Worm (Caenorhabditis elegans): ENCODE data around the gene D1044.1.

- TF ChIP-seq nhr-237 (tag; optimal IDR thresholded peaks at IDR 0.05) (no peak), elt-1 (tag; optimal IDR thresholded peaks at IDR 0.05; ENCODE audit: borderline replicate concordance, insufficient read depth) (no peak), pha-4 (tag; optimal IDR thresholded peaks at IDR 0.05) (no peak), snpc-4 (tag; optimal IDR thresholded peaks at IDR 0.05) (no peak), unc-39 (tag; optimal IDR thresholded peaks at IDR 0.05) (no peak), nhr-76 (tag; optimal IDR thresholded peaks at IDR 0.05) (no peak), nhr-2 (tag; optimal IDR thresholded peaks at IDR 0.05) (no peak), zip-8 (tag; optimal IDR thresholded peaks at IDR 0.05) (no peak), nhr-28 (tag; optimal IDR thresholded peaks at IDR 0.05) (no peak), ceh-83 (GFP tag; optimal IDR thresholded peaks at IDR 0.05) (no peak)
Observed at ce11 chrIII:5565699-5566098, 21.6 kb downstream of the D1044.1 start.
